Fruit fly (Drosophila melanogaster) whole organism, wandering third instar larva: ENCODE measurements around the gene Lcp65Ag1.

ENCODE experiments used
- Hr83 ChIP-seq: fragments of 200-300 bp; sonication (Bioruptor generic); optimal IDR thresholded peaks from 2 replicates; lab custom pipeline; 2016; ENCODE audit warnings: missing biosample characterization, mild to moderate bottlenecking, missing genetic modification characterization, moderate library complexity; ENCODE audit not compliant: poor library complexity, severe bottlenecking
- sage ChIP-seq: fragments of 200-800 bp; sonication (Bioruptor generic); optimal IDR thresholded peaks from 2 replicates; lab custom pipeline; 2016; ENCODE audit warnings: missing biosample characterization, mild to moderate bottlenecking, missing genetic modification characterization

dm6 chr3L:6173826-6174255, 38.8 kb upstream of the Lcp65Ag1 start, which contains the start of the genes fmt and CG7376:
- TF ChIP-seq Hr83 (GFP tag; lab: Kevin White, UChicago) (no peak), sage (GFP tag; lab: Kevin White, UChicago) (no peak)
